Fruit fly (Drosophila melanogaster) whole organism, embryonic: Measurements from ENCODE around the gene hale.

Experiments
- Ada2b ChIP-seq: fragments of 200-800 bp; sonication (Bioruptor generic); IDR thresholded peaks from 2 replicates; pipeline ENCODE4 v1.3.6; 2022; ENCODE audit warnings: missing biosample characterization, missing genetic modification characterization
- Atf6 ChIP-seq: fragments of 200-800 bp; sonication (Bioruptor generic); IDR thresholded peaks from 2 replicates; pipeline ENCODE4 v1.3.6; 2022; ENCODE audit warnings: missing biosample characterization, missing genetic modification characterization
- B-H1 ChIP-seq: fragments of 200-800 bp; sonication (Bioruptor generic); IDR thresholded peaks from 3 replicates; pipeline ENCODE4 v1.3.6; 2022; ENCODE audit warnings: missing biosample characterization, missing genetic modification characterization
- BEAF-32 ChIP-seq: fragments of 200-800 bp; sonication (Bioruptor generic); optimal IDR thresholded peaks from 3 replicates; lab custom pipeline; 2017; ENCODE audit warnings: missing biosample characterization, missing genetic modification characterization, mild to moderate bottlenecking, moderate library complexity, missing genetic modification reagents
- CG10565 ChIP-seq: fragments of 200-800 bp; sonication (Bioruptor generic); optimal IDR thresholded peaks from 3 replicates; lab custom pipeline; 2016; ENCODE audit warnings: missing biosample characterization, mild to moderate bottlenecking, missing genetic modification characterization
- CG11093 ChIP-seq: fragments of 200-800 bp; sonication (Bioruptor generic); IDR thresholded peaks from 3 replicates; pipeline ENCODE4 v1.3.6; 2022; ENCODE audit warnings: missing biosample characterization, missing genetic modification characterization
- CG11398 ChIP-seq: fragments of 200-800 bp; sonication (Bioruptor generic); optimal IDR thresholded peaks from 2 replicates; lab custom pipeline; 2016; ENCODE audit warnings: missing biosample characterization, missing genetic modification characterization
- CG11504 ChIP-seq: fragments of 200-800 bp; sonication (Bioruptor generic); optimal IDR thresholded peaks from 3 replicates; lab custom pipeline; 2019; ENCODE audit warnings: missing biosample characterization, mild to moderate bottlenecking, missing genetic modification characterization, moderate library complexity
- CG12104 ChIP-seq: fragments of 200-800 bp; sonication (Bioruptor generic); optimal IDR thresholded peaks from 3 replicates; lab custom pipeline; 2016; ENCODE audit warnings: missing biosample characterization, missing genetic modification characterization
- CG15514 ChIP-seq: fragments of 200-800 bp; sonication (Bioruptor generic); optimal IDR thresholded peaks from 3 replicates; lab custom pipeline; 2017; ENCODE audit warnings: missing biosample characterization, missing genetic modification characterization, mild to moderate bottlenecking, moderate library complexity, missing genetic modification reagents
- CG1647 ChIP-seq: fragments of 200-800 bp; sonication (Bioruptor generic); optimal IDR thresholded peaks from 3 replicates; lab custom pipeline; 2016; ENCODE audit warnings: missing biosample characterization, missing genetic modification characterization
- CG16863 ChIP-seq: fragments of 200-800 bp; sonication (Bioruptor generic); optimal IDR thresholded peaks from 3 replicates; lab custom pipeline; 2016; ENCODE audit warnings: missing biosample characterization, missing genetic modification characterization
- CG2120 ChIP-seq: fragments of 200-800 bp; sonication (Bioruptor generic); optimal IDR thresholded peaks from 3 replicates; lab custom pipeline; 2016; ENCODE audit warnings: missing biosample characterization, missing genetic modification characterization
- CG2875 ChIP-seq: fragments of 200-800 bp; sonication (Bioruptor generic); optimal IDR thresholded peaks from 2 replicates; lab custom pipeline; 2017; ENCODE audit warnings: missing biosample characterization, mild to moderate bottlenecking, missing genetic modification characterization, missing genetic modification reagents
- CG32532 ChIP-seq: fragments of 200-800 bp; sonication (Bioruptor generic); IDR thresholded peaks from 2 replicates; pipeline ENCODE4 v1.3.6; 2022; ENCODE audit warnings: missing biosample characterization, missing genetic modification characterization
- Fer1 ChIP-seq: fragments of 200-800 bp; sonication (Bioruptor generic); optimal IDR thresholded peaks from 2 replicates; lab custom pipeline; 2017; ENCODE audit warnings: missing biosample characterization, mild to moderate bottlenecking, missing genetic modification characterization
- Fer2 ChIP-seq: fragments of 200-800 bp; sonication (Bioruptor generic); optimal IDR thresholded peaks from 2 replicates; lab custom pipeline; 2018; ENCODE audit warnings: missing biosample characterization, mild to moderate bottlenecking, missing genetic modification characterization, moderate library complexity
- Hey ChIP-seq: fragments of 200-800 bp; sonication (Bioruptor generic); optimal IDR thresholded peaks from 3 replicates; lab custom pipeline; 2018; ENCODE audit warnings: missing biosample characterization, mild to moderate bottlenecking, missing genetic modification characterization
- MTF-1 ChIP-seq: fragments of 200-800 bp; sonication (Bioruptor generic); optimal IDR thresholded peaks from 2 replicates; lab custom pipeline; 2018; ENCODE audit warnings: missing biosample characterization, mild to moderate bottlenecking, missing genetic modification characterization, borderline replicate concordance
- Mad ChIP-seq: fragments of 200-800 bp; sonication (Bioruptor generic); optimal IDR thresholded peaks from 2 replicates; lab custom pipeline; 2016; ENCODE audit warnings: missing biosample characterization, missing genetic modification characterization
- Ptx1 ChIP-seq: fragments of 200-800 bp; sonication (Bioruptor generic); IDR thresholded peaks from 2 replicates; pipeline ENCODE4 v1.3.6; 2022; ENCODE audit warnings: missing biosample characterization, missing genetic modification characterization
- Xrp1 ChIP-seq: fragments of 200-800 bp; sonication (Bioruptor generic); IDR thresholded peaks from 2 replicates; pipeline ENCODE4 v1.3.6; 2022; ENCODE audit warnings: missing biosample characterization, missing genetic modification characterization
- abd-A ChIP-seq: fragments of 200-800 bp; sonication (Bioruptor generic); optimal IDR thresholded peaks from 3 replicates; lab custom pipeline; 2019; ENCODE audit warnings: missing biosample characterization, mild to moderate bottlenecking, missing genetic modification characterization, moderate library complexity
- btn ChIP-seq: fragments of 200-800 bp; sonication (Bioruptor generic); optimal IDR thresholded peaks from 2 replicates; lab custom pipeline; 2016; ENCODE audit warnings: missing biosample characterization, missing genetic modification characterization
- chn ChIP-seq: fragments of 200-800 bp; sonication (Bioruptor generic); optimal IDR thresholded peaks from 2 replicates; lab custom pipeline; 2016; ENCODE audit warnings: missing biosample characterization, missing genetic modification characterization
- crc ChIP-seq: fragments of 200-800 bp; sonication (Bioruptor generic); optimal IDR thresholded peaks from 2 replicates; lab custom pipeline; 2016; ENCODE audit warnings: missing biosample characterization, missing genetic modification characterization
- cwo ChIP-seq: fragments of 200-800 bp; sonication (Bioruptor generic); optimal IDR thresholded peaks from 3 replicates; lab custom pipeline; 2017; ENCODE audit warnings: missing biosample characterization, missing genetic modification characterization, mild to moderate bottlenecking, moderate library complexity, missing genetic modification reagents
- da ChIP-seq: fragments of 200-800 bp; sonication (Bioruptor generic); optimal IDR thresholded peaks from 2 replicates; lab custom pipeline; 2016; ENCODE audit warnings: missing biosample characterization, missing genetic modification characterization
- exex ChIP-seq: fragments of 200-800 bp; sonication (Bioruptor generic); optimal IDR thresholded peaks from 4 replicates; lab custom pipeline; 2018; ENCODE audit warnings: missing biosample characterization, mild to moderate bottlenecking, missing genetic modification characterization, moderate library complexity
- fd102C ChIP-seq: fragments of 200-800 bp; sonication (Bioruptor generic); optimal IDR thresholded peaks from 2 replicates; lab custom pipeline; 2018; ENCODE audit warnings: missing biosample characterization, mild to moderate bottlenecking, missing genetic modification characterization, moderate library complexity
- ftz-f1 ChIP-seq: fragments of 200-800 bp; sonication (Bioruptor generic); optimal IDR thresholded peaks from 2 replicates; lab custom pipeline; 2016; ENCODE audit warnings: missing biosample characterization, missing genetic modification characterization
- gem ChIP-seq: fragments of 200-800 bp; sonication (Bioruptor generic); optimal IDR thresholded peaks from 2 replicates; lab custom pipeline; 2019; ENCODE audit warnings: missing biosample characterization, mild to moderate bottlenecking, missing genetic modification characterization, moderate library complexity
- hbn ChIP-seq: fragments of 200-800 bp; sonication (Bioruptor generic); IDR thresholded peaks from 2 replicates; pipeline ENCODE4 v1.3.6; 2022; ENCODE audit warnings: missing biosample characterization, missing genetic modification characterization; ENCODE audit not compliant: partially characterized antibody
- jing ChIP-seq: fragments of 200-800 bp; sonication (Bioruptor generic); optimal IDR thresholded peaks from 2 replicates; lab custom pipeline; 2018; ENCODE audit warnings: missing biosample characterization, mild to moderate bottlenecking, missing genetic modification characterization
- lbe ChIP-seq: fragments of 200-800 bp; sonication (Bioruptor generic); optimal IDR thresholded peaks from 2 replicates; lab custom pipeline; 2016; ENCODE audit warnings: missing biosample characterization, mild to moderate bottlenecking, missing genetic modification characterization
- nmo ChIP-seq: fragments of 200-800 bp; sonication (Bioruptor generic); optimal IDR thresholded peaks from 2 replicates; lab custom pipeline; 2018; ENCODE audit warnings: missing biosample characterization, mild to moderate bottlenecking, missing genetic modification characterization, moderate library complexity
- pan ChIP-seq, 4 experiments: fragments of >200 bp in 3 of 4; fragments of 200-800 bp in 1 of 4; sonication (Bioruptor generic) in 1 of 4; optimal IDR thresholded peaks in 3 of 4; IDR thresholded peaks in 1 of 4; 2 replicates each; pipeline versions ENCODE4 v1.3.6 to Lab custom; 2017 to 2022; ENCODE audit warnings: missing biosample characterization in 2 of 4, missing genetic modification characterization in 2 of 4, mixed read lengths in 1 of 4
- peb ChIP-seq: fragments of 200-800 bp; sonication (Bioruptor generic); IDR thresholded peaks from 2 replicates; pipeline ENCODE4 v1.3.6; 2022; ENCODE audit warnings: missing biosample characterization, missing genetic modification characterization
- pros ChIP-seq: fragments of 200-800 bp; sonication (Bioruptor generic); optimal IDR thresholded peaks from 3 replicates; lab custom pipeline; 2019; ENCODE audit warnings: missing biosample characterization, mild to moderate bottlenecking, missing genetic modification characterization, moderate library complexity
- pum ChIP-seq: fragments of 200-800 bp; sonication (Bioruptor generic); optimal IDR thresholded peaks from 2 replicates; lab custom pipeline; 2016; ENCODE audit warnings: missing biosample characterization, missing genetic modification characterization
- ro ChIP-seq: fragments of 200-800 bp; sonication (Bioruptor generic); IDR thresholded peaks from 2 replicates; pipeline ENCODE4 v1.3.6; 2022; ENCODE audit warnings: missing biosample characterization, missing genetic modification characterization
- sna ChIP-seq: fragments of 200-800 bp; sonication (Bioruptor generic); IDR thresholded peaks from 2 replicates; pipeline ENCODE4 v1.3.6; 2022; ENCODE audit warnings: missing biosample characterization, missing genetic modification characterization; ENCODE audit not compliant: partially characterized antibody
- stwl ChIP-seq: fragments of 200-800 bp; sonication (Bioruptor generic); optimal IDR thresholded peaks from 3 replicates; lab custom pipeline; 2018; ENCODE audit warnings: missing biosample characterization, mild to moderate bottlenecking, missing genetic modification characterization, moderate library complexity
- tup ChIP-seq: fragments of 200-800 bp; sonication (Bioruptor generic); optimal IDR thresholded peaks from 2 replicates; lab custom pipeline; 2016; ENCODE audit warnings: missing biosample characterization, mild to moderate bottlenecking, missing genetic modification characterization, moderate library complexity
- tx ChIP-seq: fragments of 200-800 bp; sonication (Bioruptor generic); optimal IDR thresholded peaks from 2 replicates; lab custom pipeline; 2016; ENCODE audit warnings: missing biosample characterization, missing genetic modification characterization
- vvl ChIP-seq: fragments of 200-800 bp; sonication (Bioruptor generic); IDR thresholded peaks from 2 replicates; pipeline ENCODE4 v1.3.6; 2022; ENCODE audit warnings: missing biosample characterization, missing genetic modification characterization
- yki ChIP-seq: fragments of >200 bp; optimal IDR thresholded peaks from 3 replicates; lab custom pipeline; 2018
- z ChIP-seq: fragments of 200-800 bp; sonication (Bioruptor generic); IDR thresholded peaks from 3 replicates; pipeline ENCODE4 v1.3.6; 2022; ENCODE audit warnings: missing biosample characterization, missing genetic modification characterization

hale gene

DNA sequence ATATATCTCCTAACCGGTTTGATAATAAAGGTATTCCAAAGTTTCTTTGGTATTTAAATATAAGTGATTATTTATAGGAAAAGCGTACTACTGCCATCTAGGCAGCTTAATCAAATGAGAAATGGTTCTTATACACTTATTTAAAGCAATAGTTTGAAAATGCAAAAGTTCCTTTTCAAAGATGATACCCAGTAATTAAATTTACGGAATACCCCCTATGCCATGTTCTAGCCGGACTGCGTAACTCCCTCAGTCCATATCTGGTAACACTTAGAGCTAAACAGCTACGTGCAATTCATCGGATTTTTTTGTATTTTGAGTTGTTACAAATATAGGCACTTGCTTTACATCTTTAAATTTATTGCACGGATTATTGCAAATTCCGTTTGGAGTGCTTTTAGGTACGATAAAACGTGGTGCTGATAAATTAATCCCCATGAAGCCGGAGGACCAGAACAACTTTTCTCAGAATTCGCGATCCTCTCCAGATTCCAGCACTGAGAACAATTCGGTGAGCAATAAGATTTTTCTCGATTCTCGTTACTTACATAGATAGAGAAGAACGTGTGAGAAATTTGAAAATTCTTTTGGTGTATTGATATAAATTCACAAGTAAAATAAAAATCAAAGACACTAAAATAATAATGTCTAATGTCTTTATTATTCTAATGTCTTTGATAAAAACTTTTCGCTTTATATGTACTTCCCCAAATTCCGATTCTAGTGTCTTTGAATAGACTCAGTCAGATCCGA, 17.0 kb upstream of the hale start, which contains the start of gene CG7668 (continued):
- peak; percentile 90 for TF ChIP-seq nmo (GFP tag; lab: Kevin White, UChicago)
- peak; percentile 90 for TF ChIP-seq chn (GFP tag; lab: Kevin White, UChicago)
- TF ChIP-seq exex (tag; lab: Kevin White, UChicago), result peak; percentile 71
- TF ChIP-seq MTF-1 (GFP tag; lab: Kevin White, UChicago), result peak; percentile 55
- peak; percentile 69 for TF ChIP-seq crc (GFP tag; lab: Kevin White, UChicago)
- peak; percentile 76 for TF ChIP-seq abd-A (tag; lab: Kevin White, UChicago)
- peak; percentile 91 for TF ChIP-seq CG11504 (tag; lab: Kevin White, UChicago)
- no peak for TF ChIP-seq hbn
- peak; percentile 86 for TF ChIP-seq CG15514 (GFP tag; lab: Kevin White, UChicago)
- no peak for TF ChIP-seq pan (optimal IDR thresholded peaks at IDR 0.05; lab: Kevin White, UChicago)
- peak in 1 of 2 experiments; percentile 95 for TF ChIP-seq pan (GFP tag; optimal IDR thresholded peaks at IDR 0.05 in 1 of 2, IDR thresholded peaks at IDR 0.05 in 1 of 2)
- TF ChIP-seq B-H1, result peak; percentile 84; the same call in 1 of the 3 replicates
- TF ChIP-seq CG10565, result peak; percentile 53
- TF ChIP-seq CG12104 (GFP tag; lab: Kevin White, UChicago), result peak; percentile 78
- TF ChIP-seq yki (lab: Kevin White, UChicago), result no peak
- peak; percentile 88 for TF ChIP-seq CG16863 (GFP tag; lab: Kevin White, UChicago)
- peak; percentile 73; the same call in 2 of the 3 replicates for TF ChIP-seq CG11093 (GFP tag; lab: Robert Waterston, UW)
- TF ChIP-seq Ptx1, result peak; percentile 92
- TF ChIP-seq Fer1, result peak; percentile 90
- TF ChIP-seq Mad, result peak; percentile 78
- peak; percentile 88 for TF ChIP-seq lbe (GFP tag; lab: Kevin White, UChicago)
- peak; percentile 53 for TF ChIP-seq da
- TF ChIP-seq gem (tag; lab: Kevin White, UChicago), result peak; percentile 96
- peak; percentile 69 for TF ChIP-seq CG11398 (GFP tag; lab: Kevin White, UChicago)
- TF ChIP-seq sna, result peak; percentile 43
- TF ChIP-seq pum (GFP tag; lab: Kevin White, UChicago), result peak; percentile 87
- peak; percentile 50 for TF ChIP-seq fd102C (GFP tag; lab: Kevin White, UChicago)
- TF ChIP-seq z (GFP tag; lab: Robert Waterston, UW), result peak; percentile 55; the same call in 1 of the 3 replicates
- TF ChIP-seq Xrp1, result peak; percentile 93
- peak; percentile 86 for TF ChIP-seq tx (GFP tag; lab: Kevin White, UChicago)
- TF ChIP-seq pros (GFP tag; lab: Kevin White, UChicago), result peak; percentile 50
- peak; percentile 68 for TF ChIP-seq btn (GFP tag; lab: Kevin White, UChicago)
- TF ChIP-seq peb (GFP tag; lab: Robert Waterston, UW), result peak; percentile 59; the same call in 1 of the 2 replicates
- peak; percentile 94 for TF ChIP-seq CG32532
- peak; percentile 82 for TF ChIP-seq CG2875
- TF ChIP-seq ro (GFP tag; lab: Robert Waterston, UW), result no peak
- peak; percentile 23 for TF ChIP-seq tup (GFP tag; lab: Kevin White, UChicago)
- TF ChIP-seq Hey (tag; lab: Kevin White, UChicago), result no peak
- TF ChIP-seq ftz-f1 (GFP tag; lab: Kevin White, UChicago), result peak; percentile 3
- TF ChIP-seq Ada2b (GFP tag; lab: Robert Waterston, UW), result peak; percentile 93
- peak; percentile 23 for TF ChIP-seq CG1647 (GFP tag; lab: Kevin White, UChicago)
- peak; percentile 73 for TF ChIP-seq jing (GFP tag; lab: Kevin White, UChicago)
- peak; percentile 80 for TF ChIP-seq cwo (GFP tag; lab: Kevin White, UChicago)
- TF ChIP-seq Atf6 (GFP tag; lab: Robert Waterston, UW), result peak; percentile 90
- TF ChIP-seq BEAF-32, result peak; percentile 54
- peak; percentile 93 for TF ChIP-seq CG2120 (GFP tag; lab: Kevin White, UChicago)
- peak; percentile 78 for TF ChIP-seq stwl (tag; lab: Kevin White, UChicago)
- TF ChIP-seq Fer2 (tag; lab: Kevin White, UChicago), result peak; percentile 71
- peak; percentile 98 for TF ChIP-seq vvl (GFP tag; lab: Robert Waterston, UW)
